Fruit fly (Drosophila melanogaster) S2 (cell line): ENCODE results near the gene Rab7.

ENCODE experiments used
- CG8478 ChIP-seq: fragments of >200 bp; optimal IDR thresholded peaks from 2 replicates; lab custom pipeline; 2018
- CTCF ChIP-seq, 2 experiments: fragments of >200 bp; optimal IDR thresholded peaks; 2 replicates each; lab custom pipeline; 2018

DNA sequence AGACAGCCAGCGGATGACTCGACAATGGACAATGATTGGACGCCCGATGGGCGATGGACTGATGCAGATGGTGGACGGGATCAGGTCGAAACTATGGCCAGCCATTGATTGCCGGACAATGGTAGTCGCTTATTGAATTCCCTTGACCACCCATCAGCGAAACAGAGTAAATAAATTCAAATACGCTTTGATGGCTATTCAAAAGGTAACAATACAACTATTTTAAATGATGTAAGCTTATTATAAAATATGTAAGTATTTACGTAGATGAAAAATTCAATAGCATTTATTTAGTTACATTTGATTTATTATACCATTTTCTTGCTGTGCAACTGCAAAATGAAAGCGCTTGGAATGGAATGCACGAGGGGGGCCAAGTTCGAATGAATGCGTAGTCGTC, 21.8 kb downstream of the Rab7 start:
- TF ChIP-seq CG8478 (no peak), CTCF (optimal IDR thresholded peaks at IDR 0.05; lab: Kevin White, UChicago) (no peak)
